Fruit fly (Drosophila melanogaster) S2 (cell line): ENCODE measurements around the gene jim.

Experiments
- CG8478 ChIP-seq: fragments of >200 bp; optimal IDR thresholded peaks from 2 replicates; lab custom pipeline; 2018
- CTCF ChIP-seq, 2 experiments: fragments of >200 bp; optimal IDR thresholded peaks; 2 replicates each; lab custom pipeline; 2018

DNA sequence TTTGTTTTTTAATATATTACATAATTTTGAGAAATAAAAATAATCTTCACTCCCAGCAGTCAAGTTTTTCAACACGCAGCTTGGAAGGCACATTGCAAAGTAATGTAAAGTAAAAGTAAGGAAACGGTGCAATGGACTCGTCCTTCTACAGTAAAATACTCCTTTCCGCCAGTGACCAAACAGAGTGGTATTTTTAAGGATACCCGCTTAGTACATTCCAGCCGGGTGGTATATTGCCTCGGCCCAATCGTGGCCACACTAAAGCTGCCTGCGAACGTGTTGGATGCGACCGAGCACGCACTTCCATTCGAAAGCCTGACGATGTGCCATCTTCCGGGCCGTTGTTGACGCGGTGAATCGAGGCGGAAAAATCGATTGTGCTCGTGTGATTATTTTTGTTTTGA, 85.8 kb downstream of the jim start, which contains the start of gene SPoCk:
- TF ChIP-seq CG8478 (lab: Kevin White, UChicago) (no peak), CTCF (optimal IDR thresholded peaks at IDR 0.05; lab: Kevin White, UChicago) (peak; percentile 37 to 46)
